Fruit fly (Drosophila melanogaster) whole organism, embryonic: ENCODE results near the gene Acp63F.
A peak's percentile ranks its signal among the peaks of the same experiment; 100 is the strongest.

Experiments
- ATbp ChIP-seq: fragments of 200-800 bp; sonication (Bioruptor generic); optimal IDR thresholded peaks from 2 replicates; lab custom pipeline; 2017; ENCODE audit warnings: missing biosample characterization, mild to moderate bottlenecking, missing genetic modification characterization, missing genetic modification reagents
- Awh ChIP-seq: fragments of 200-800 bp; sonication (Bioruptor generic); IDR thresholded peaks from 2 replicates; pipeline ENCODE4, ENCODE4 v1.3.6; 2022; ENCODE audit warnings: missing biosample characterization, missing genetic modification characterization
- BtbVII ChIP-seq: fragments of 200-800 bp; sonication (Bioruptor generic); optimal IDR thresholded peaks from 3 replicates; lab custom pipeline; 2017; ENCODE audit warnings: missing biosample characterization, mild to moderate bottlenecking, missing genetic modification characterization
- CG10274 ChIP-seq: fragments of 200-800 bp; sonication (Bioruptor generic); optimal IDR thresholded peaks from 3 replicates; lab custom pipeline; 2017; ENCODE audit warnings: missing biosample characterization, mild to moderate bottlenecking, missing genetic modification characterization
- CG10543 ChIP-seq: fragments of 200-800 bp; sonication (Bioruptor generic); optimal IDR thresholded peaks from 3 replicates; lab custom pipeline; 2017; ENCODE audit warnings: missing biosample characterization, mild to moderate bottlenecking, missing genetic modification characterization, moderate library complexity
- CG11247 ChIP-seq: fragments of 200-800 bp; sonication (Bioruptor generic); IDR thresholded peaks from 2 replicates; pipeline ENCODE4 v1.3.6; 2022; ENCODE audit warnings: missing biosample characterization, missing genetic modification characterization
- CG11696 ChIP-seq: fragments of 200-800 bp; sonication (Bioruptor generic); IDR thresholded peaks from 2 replicates; pipeline ENCODE4 v1.3.6; 2022; ENCODE audit warnings: missing biosample characterization, missing genetic modification characterization
- CG11723 ChIP-seq: fragments of 200-800 bp; sonication (Bioruptor generic); optimal IDR thresholded peaks from 2 replicates; lab custom pipeline; 2017; ENCODE audit warnings: missing biosample characterization, mild to moderate bottlenecking, missing genetic modification characterization
- CG14860 ChIP-seq: fragments of 200-800 bp; sonication (Bioruptor generic); IDR thresholded peaks from 3 replicates; pipeline ENCODE4 v1.3.6; 2022; ENCODE audit warnings: missing biosample characterization, missing genetic modification characterization; ENCODE audit not compliant: partially characterized antibody
- CG15601 ChIP-seq: fragments of 200-800 bp; sonication (Bioruptor generic); optimal IDR thresholded peaks from 3 replicates; lab custom pipeline; 2019; ENCODE audit warnings: missing biosample characterization, mild to moderate bottlenecking, missing genetic modification characterization, moderate library complexity
- CG17385 ChIP-seq: fragments of 200-800 bp; sonication (Bioruptor generic); optimal IDR thresholded peaks from 3 replicates; lab custom pipeline; 2018; ENCODE audit warnings: missing biosample characterization, mild to moderate bottlenecking, missing genetic modification characterization
- CG2889 ChIP-seq: fragments of 200-800 bp; sonication (Bioruptor generic); IDR thresholded peaks from 3 replicates; pipeline ENCODE4 v1.3.6; 2022; ENCODE audit warnings: missing biosample characterization, missing genetic modification characterization
- CG30403 ChIP-seq: fragments of 200-800 bp; sonication (Bioruptor generic); optimal IDR thresholded peaks from 3 replicates; lab custom pipeline; 2016; ENCODE audit warnings: missing biosample characterization, missing genetic modification characterization
- CG34224 ChIP-seq: fragments of 200-800 bp; sonication (Bioruptor generic); IDR thresholded peaks from 3 replicates; pipeline ENCODE4 v1.3.6; 2022; ENCODE audit warnings: missing biosample characterization, missing genetic modification characterization; ENCODE audit not compliant: partially characterized antibody
- CG4282 ChIP-seq: fragments of 200-800 bp; sonication (Bioruptor generic); optimal IDR thresholded peaks from 2 replicates; lab custom pipeline; 2016; ENCODE audit warnings: missing biosample characterization, missing genetic modification characterization
- CG4360 ChIP-seq: fragments of 200-800 bp; sonication (Bioruptor generic); IDR thresholded peaks from 2 replicates; pipeline ENCODE4 v1.3.6; 2022; ENCODE audit warnings: missing biosample characterization, missing genetic modification characterization
- CG43689 ChIP-seq: fragments of 200-800 bp; sonication (Bioruptor generic); IDR thresholded peaks from 2 replicates; pipeline ENCODE4 v1.3.6; 2022; ENCODE audit warnings: missing biosample characterization, missing genetic modification characterization
- CG7963 ChIP-seq: fragments of 200-800 bp; sonication (Bioruptor generic); IDR thresholded peaks from 3 replicates; pipeline ENCODE4 v1.3.6; 2022; ENCODE audit warnings: missing biosample characterization, missing genetic modification characterization; ENCODE audit not compliant: partially characterized antibody
- Dip2 ChIP-seq: fragments of 200-800 bp; sonication (Bioruptor generic); IDR thresholded peaks from 2 replicates; pipeline ENCODE4 v1.3.6; 2022; ENCODE audit warnings: missing biosample characterization, missing genetic modification characterization
- Dp ChIP-seq: fragments of 200-800 bp; sonication (Bioruptor generic); optimal IDR thresholded peaks from 2 replicates; lab custom pipeline; 2018; ENCODE audit warnings: missing biosample characterization, mild to moderate bottlenecking, missing genetic modification characterization, moderate library complexity
- Dref ChIP-seq: fragments of 200-800 bp; sonication (Bioruptor generic); IDR thresholded peaks from 2 replicates; pipeline ENCODE4 v1.3.6; 2022; ENCODE audit warnings: missing biosample characterization, missing genetic modification characterization
- MESR4 ChIP-seq: fragments of 200-800 bp; sonication (Bioruptor generic); optimal IDR thresholded peaks from 2 replicates; lab custom pipeline; 2018; ENCODE audit warnings: missing biosample characterization, mild to moderate bottlenecking, missing genetic modification characterization, moderate library complexity
- Myb ChIP-seq: fragments of 200-800 bp; sonication (Bioruptor generic); optimal IDR thresholded peaks from 2 replicates; lab custom pipeline; 2016; ENCODE audit warnings: missing biosample characterization, missing genetic modification characterization
- Oli ChIP-seq: fragments of 200-800 bp; sonication (Bioruptor generic); optimal IDR thresholded peaks from 2 replicates; lab custom pipeline; 2018; ENCODE audit warnings: missing biosample characterization, mild to moderate bottlenecking, missing genetic modification characterization, moderate library complexity
- Sry-β ChIP-seq: fragments of 200-800 bp; sonication (Bioruptor generic); optimal IDR thresholded peaks from 2 replicates; lab custom pipeline; 2018; ENCODE audit warnings: missing biosample characterization, mild to moderate bottlenecking, missing genetic modification characterization, moderate library complexity
- Sry-δ ChIP-seq: fragments of 200-800 bp; sonication (Bioruptor generic); optimal IDR thresholded peaks from 2 replicates; lab custom pipeline; 2016; ENCODE audit warnings: missing biosample characterization, missing genetic modification characterization
- Xrp1 ChIP-seq: fragments of 200-800 bp; sonication (Bioruptor generic); IDR thresholded peaks from 2 replicates; pipeline ENCODE4 v1.3.6; 2022; ENCODE audit warnings: missing biosample characterization, missing genetic modification characterization
- amos ChIP-seq: fragments of 200-800 bp; sonication (Bioruptor generic); IDR thresholded peaks from 2 replicates; pipeline ENCODE4 v1.3.6; 2022; ENCODE audit warnings: missing biosample characterization, missing genetic modification characterization; ENCODE audit not compliant: partially characterized antibody
- ato ChIP-seq: fragments of 200-800 bp; sonication (Bioruptor generic); IDR thresholded peaks from 2 replicates; pipeline ENCODE4 v1.3.6; 2022; ENCODE audit warnings: missing biosample characterization, missing genetic modification characterization; ENCODE audit not compliant: partially characterized antibody
- bcd ChIP-seq: fragments of 200-800 bp; sonication (Bioruptor generic); optimal IDR thresholded peaks from 2 replicates; lab custom pipeline; 2017; ENCODE audit warnings: missing biosample characterization, mild to moderate bottlenecking, missing genetic modification characterization
- br ChIP-seq: fragments of >200 bp; optimal IDR thresholded peaks from 2 replicates; lab custom pipeline; 2017
- crp ChIP-seq, 2 experiments: fragments of 200-800 bp; sonication (Bioruptor generic); optimal IDR thresholded peaks; 2 replicates in 1 of 2; 3 replicates in 1 of 2; lab custom pipeline; 2017; ENCODE audit warnings: missing biosample characterization in 2 of 2, missing genetic modification characterization in 2 of 2, mild to moderate bottlenecking in 1 of 2, moderate library complexity in 1 of 2
- dmrt99B ChIP-seq: fragments of 200-800 bp; sonication (Bioruptor generic); optimal IDR thresholded peaks from 2 replicates; lab custom pipeline; 2018; ENCODE audit warnings: missing biosample characterization, mild to moderate bottlenecking, missing genetic modification characterization, moderate library complexity
- ham ChIP-seq: fragments of 200-800 bp; sonication (Bioruptor generic); IDR thresholded peaks from 2 replicates; pipeline ENCODE4 v1.3.6; 2022; ENCODE audit warnings: missing biosample characterization, missing genetic modification characterization
- hb ChIP-seq: fragments of 200-800 bp; sonication (Bioruptor generic); IDR thresholded peaks from 3 replicates; pipeline ENCODE4 v1.3.6; 2022; ENCODE audit warnings: missing biosample characterization, missing genetic modification characterization; ENCODE audit not compliant: partially characterized antibody
- hbn ChIP-seq: fragments of 200-800 bp; sonication (Bioruptor generic); IDR thresholded peaks from 2 replicates; pipeline ENCODE4 v1.3.6; 2022; ENCODE audit warnings: missing biosample characterization, missing genetic modification characterization; ENCODE audit not compliant: partially characterized antibody
- ken ChIP-seq: fragments of 200-800 bp; sonication (Bioruptor generic); IDR thresholded peaks from 3 replicates; pipeline ENCODE4 v1.3.6; 2022; ENCODE audit warnings: missing biosample characterization, missing genetic modification characterization
- nmo ChIP-seq: fragments of 200-800 bp; sonication (Bioruptor generic); optimal IDR thresholded peaks from 2 replicates; lab custom pipeline; 2018; ENCODE audit warnings: missing biosample characterization, mild to moderate bottlenecking, missing genetic modification characterization, moderate library complexity
- nom ChIP-seq: fragments of 200-800 bp; sonication (Bioruptor generic); optimal IDR thresholded peaks from 2 replicates; lab custom pipeline; 2017; ENCODE audit warnings: missing biosample characterization, missing genetic modification characterization, mild to moderate bottlenecking, moderate library complexity, missing genetic modification reagents
- p53 ChIP-seq: fragments of 200-800 bp; sonication (Bioruptor generic); optimal IDR thresholded peaks from 2 replicates; lab custom pipeline; 2016; ENCODE audit warnings: missing biosample characterization, missing genetic modification characterization
- ro ChIP-seq: fragments of 200-800 bp; sonication (Bioruptor generic); IDR thresholded peaks from 2 replicates; pipeline ENCODE4 v1.3.6; 2022; ENCODE audit warnings: missing biosample characterization, missing genetic modification characterization
- schlank ChIP-seq: fragments of 200-800 bp; sonication (Bioruptor generic); optimal IDR thresholded peaks from 2 replicates; lab custom pipeline; 2018; ENCODE audit warnings: missing biosample characterization, mild to moderate bottlenecking, missing genetic modification characterization
- sens ChIP-seq: fragments of 200-800 bp; sonication (Bioruptor generic); peaks from one replicate; lab custom pipeline; 2016; ENCODE audit warnings: missing biosample characterization, missing genetic modification characterization
- sna ChIP-seq: fragments of 200-800 bp; sonication (Bioruptor generic); IDR thresholded peaks from 2 replicates; pipeline ENCODE4 v1.3.6; 2022; ENCODE audit warnings: missing biosample characterization, missing genetic modification characterization; ENCODE audit not compliant: partially characterized antibody
- stwl ChIP-seq: fragments of 200-800 bp; sonication (Bioruptor generic); optimal IDR thresholded peaks from 3 replicates; lab custom pipeline; 2018; ENCODE audit warnings: missing biosample characterization, mild to moderate bottlenecking, missing genetic modification characterization, moderate library complexity
- tna ChIP-seq: fragments of 200-800 bp; sonication (Bioruptor generic); IDR thresholded peaks from 2 replicates; pipeline ENCODE4 v1.3.6; 2022; ENCODE audit warnings: missing biosample characterization, missing genetic modification characterization; ENCODE audit not compliant: partially characterized antibody
- trem ChIP-seq: fragments of 200-800 bp; optimal IDR thresholded peaks from 3 replicates; lab custom pipeline; 2019; ENCODE audit warnings: missing biosample characterization, mild to moderate bottlenecking, missing genetic modification characterization, moderate library complexity
- wek ChIP-seq: fragments of 200-800 bp; sonication (Bioruptor generic); optimal IDR thresholded peaks from 3 replicates; lab custom pipeline; 2018; ENCODE audit warnings: missing biosample characterization, mild to moderate bottlenecking, missing genetic modification characterization, moderate library complexity
- z ChIP-seq: fragments of 200-800 bp; sonication (Bioruptor generic); IDR thresholded peaks from 3 replicates; pipeline ENCODE4 v1.3.6; 2022; ENCODE audit warnings: missing biosample characterization, missing genetic modification characterization
- zen2 ChIP-seq: fragments of 200-800 bp; sonication (Bioruptor generic); IDR thresholded peaks from 3 replicates; pipeline ENCODE4 v1.3.6; 2022; ENCODE audit warnings: missing biosample characterization, missing genetic modification characterization; ENCODE audit not compliant: partially characterized antibody

The Acp63F gene

dm6 chr3L:3811089-3811488 is 5.1 kb downstream of the Acp63F start, which contains the start of the genes CG32263 and PIG-B (continued):
- TF ChIP-seq CG11247 (GFP tag; lab: Robert Waterston, UW) = no peak
- TF ChIP-seq wek (GFP tag; lab: Kevin White, UChicago) = no peak
- TF ChIP-seq CG30403 = no peak
- no peak for TF ChIP-seq CG15601 (tag; lab: Kevin White, UChicago)
- TF ChIP-seq CG4360 (GFP tag; lab: Robert Waterston, UW) = 0 out of 2 replicates have a peak, but pooled peaks have one; percentile 38
- peak; percentile 81 for TF ChIP-seq Dref (GFP tag; lab: Robert Waterston, UW)
- no peak for TF ChIP-seq CG10543 (GFP tag; lab: Kevin White, UChicago)
- TF ChIP-seq BtbVII (GFP tag; lab: Kevin White, UChicago) = no peak
- peak; percentile 49 for TF ChIP-seq CG14860 (GFP tag; lab: Robert Waterston, UW)
- peak; percentile 1 for TF ChIP-seq Sry-β (GFP tag; lab: Kevin White, UChicago)
- TF ChIP-seq CG7963 = peak; percentile 51; the same call in 2 of the 3 replicates
- TF ChIP-seq MESR4 (GFP tag; lab: Kevin White, UChicago) = peak; percentile 60
- TF ChIP-seq Sry-δ (GFP tag; lab: Kevin White, UChicago) = peak; percentile 60
- peak; percentile 11 for TF ChIP-seq Myb (GFP tag; lab: Kevin White, UChicago)
- TF ChIP-seq hbn = peak; percentile 69
- no peak for TF ChIP-seq CG2889 (GFP tag; lab: Robert Waterston, UW)
- no peak for TF ChIP-seq Awh (GFP tag; lab: Robert Waterston, UW)
- no peak for TF ChIP-seq dmrt99B (tag; lab: Kevin White, UChicago)
- TF ChIP-seq Oli (tag; lab: Kevin White, UChicago) = no peak
- TF ChIP-seq CG11696 = no peak
- no peak for TF ChIP-seq p53 (GFP tag; lab: Kevin White, UChicago)
- TF ChIP-seq z (GFP tag; lab: Robert Waterston, UW) = no peak
- TF ChIP-seq sna (GFP tag; lab: Robert Waterston, UW) = peak; percentile 76
- peak; percentile 47 for TF ChIP-seq Dp
- no peak for TF ChIP-seq Xrp1 (GFP tag; lab: Robert Waterston, UW)
- no peak for TF ChIP-seq CG43689 (GFP tag; lab: Robert Waterston, UW)
- TF ChIP-seq nom (GFP tag; lab: Kevin White, UChicago) = no peak
- peak; percentile 70 for TF ChIP-seq amos (GFP tag; lab: Robert Waterston, UW)
- TF ChIP-seq hb = no peak
- TF ChIP-seq br (lab: Kevin White, UChicago) = no peak
- peak; percentile 26 for TF ChIP-seq nmo
- TF ChIP-seq ro (GFP tag; lab: Robert Waterston, UW) = no peak
- no peak for TF ChIP-seq ATbp (GFP tag; lab: Kevin White, UChicago)
- no peak for TF ChIP-seq ham (GFP tag; lab: Robert Waterston, UW)
- no peak for TF ChIP-seq Dip2 (GFP tag; lab: Robert Waterston, UW)
- TF ChIP-seq CG34224 (GFP tag; lab: Robert Waterston, UW) = peak; percentile 86
- TF ChIP-seq CG4282 (GFP tag; lab: Kevin White, UChicago) = peak; percentile 4
- TF ChIP-seq zen2 = peak; percentile 86
- no peak for TF ChIP-seq ken (GFP tag; lab: Robert Waterston, UW)
- peak in 1 of 2 experiments; percentile 39 for TF ChIP-seq crp (GFP tag; optimal IDR thresholded peaks at IDR 0.05; lab: Kevin White, UChicago)
- TF ChIP-seq schlank (tag; lab: Kevin White, UChicago) = no peak
- no peak for TF ChIP-seq bcd
- no peak for TF ChIP-seq CG10274 (GFP tag; lab: Kevin White, UChicago)
- TF ChIP-seq tna = no peak
- peak; percentile 50; the same call in 1 of the 2 replicates for TF ChIP-seq ato
- TF ChIP-seq CG17385 (GFP tag; lab: Kevin White, UChicago) = no peak
- TF ChIP-seq sens (GFP tag; lab: Kevin White, UChicago) = peak; percentile 72
- no peak for TF ChIP-seq CG11723 (GFP tag; lab: Kevin White, UChicago)
- peak; percentile 38 for TF ChIP-seq trem (tag; lab: Kevin White, UChicago)
- peak; percentile 100 for TF ChIP-seq stwl (tag; lab: Kevin White, UChicago)
